Fruit fly (Drosophila melanogaster) whole organism, embryonic: ENCODE data around the gene CG4017.

Source experiments
- Aef1 ChIP-seq: fragments of 200-800 bp; sonication (Bioruptor generic); IDR thresholded peaks from 3 replicates; pipeline ENCODE4 v1.3.6; 2022; ENCODE audit warnings: missing biosample characterization, missing genetic modification characterization
- Bgb ChIP-seq: fragments of 200-800 bp; sonication (Bioruptor generic); IDR thresholded peaks from 2 replicates; pipeline ENCODE4 v1.3.6; 2022; ENCODE audit warnings: missing biosample characterization, missing genetic modification characterization; ENCODE audit not compliant: partially characterized antibody
- CG10543 ChIP-seq: fragments of 200-800 bp; sonication (Bioruptor generic); optimal IDR thresholded peaks from 3 replicates; lab custom pipeline; 2017; ENCODE audit warnings: missing biosample characterization, mild to moderate bottlenecking, missing genetic modification characterization, moderate library complexity
- CG10979 ChIP-seq: fragments of 200-800 bp; sonication (Bioruptor generic); optimal IDR thresholded peaks from 2 replicates; lab custom pipeline; 2018; ENCODE audit warnings: missing biosample characterization, mild to moderate bottlenecking, missing genetic modification characterization, moderate library complexity
- CG11504 ChIP-seq: fragments of 200-800 bp; sonication (Bioruptor generic); optimal IDR thresholded peaks from 3 replicates; lab custom pipeline; 2019; ENCODE audit warnings: missing biosample characterization, mild to moderate bottlenecking, missing genetic modification characterization, moderate library complexity
- CG11560 ChIP-seq: fragments of 200-800 bp; sonication (Bioruptor generic); IDR thresholded peaks from 3 replicates; pipeline ENCODE4 v1.3.6; 2022; ENCODE audit warnings: missing biosample characterization, missing genetic modification characterization
- CG12236 ChIP-seq: fragments of 200-800 bp; sonication (Bioruptor generic); optimal IDR thresholded peaks from 2 replicates; lab custom pipeline; 2016; ENCODE audit warnings: missing biosample characterization, missing genetic modification characterization
- CG1233 ChIP-seq: fragments of 200-800 bp; sonication (Bioruptor generic); optimal IDR thresholded peaks from 4 replicates; lab custom pipeline; 2018; ENCODE audit warnings: missing biosample characterization, mild to moderate bottlenecking, missing genetic modification characterization
- CG12391 ChIP-seq: fragments of 200-800 bp; sonication (Bioruptor generic); optimal IDR thresholded peaks from 3 replicates; lab custom pipeline; 2018; ENCODE audit warnings: missing biosample characterization, mild to moderate bottlenecking, missing genetic modification characterization, moderate library complexity
- CG12659 ChIP-seq: fragments of 200-800 bp; sonication (Bioruptor generic); optimal IDR thresholded peaks from 3 replicates; lab custom pipeline; 2017; ENCODE audit warnings: mild to moderate bottlenecking, missing biosample characterization, missing genetic modification reagents, missing genetic modification characterization
- CG13123 ChIP-seq: fragments of 200-800 bp; sonication (Bioruptor generic); optimal IDR thresholded peaks from 2 replicates; lab custom pipeline; 2016; ENCODE audit warnings: missing biosample characterization, missing genetic modification characterization
- CG13624 ChIP-seq: fragments of 200-800 bp; sonication (Bioruptor generic); optimal IDR thresholded peaks from 2 replicates; lab custom pipeline; 2016; ENCODE audit warnings: missing biosample characterization, missing genetic modification characterization
- CG14441 ChIP-seq: fragments of 200-800 bp; sonication (Bioruptor generic); IDR thresholded peaks from 2 replicates; pipeline ENCODE4 v1.3.6; 2022; ENCODE audit warnings: missing biosample characterization, missing genetic modification characterization
- CG15696 ChIP-seq: fragments of 200-800 bp; sonication (Bioruptor generic); optimal IDR thresholded peaks from 2 replicates; lab custom pipeline; 2019; ENCODE audit warnings: missing biosample characterization, mild to moderate bottlenecking, missing genetic modification characterization, moderate library complexity
- CG17361 ChIP-seq: fragments of 200-800 bp; sonication (Bioruptor generic); IDR thresholded peaks from 3 replicates; pipeline ENCODE4 v1.3.6; 2022; ENCODE audit warnings: missing biosample characterization, missing genetic modification characterization
- CG18619 ChIP-seq: fragments of 200-800 bp; sonication (Bioruptor generic); optimal IDR thresholded peaks from 3 replicates; lab custom pipeline; 2017; ENCODE audit warnings: missing biosample characterization, mild to moderate bottlenecking, missing genetic modification characterization
- CG30020 ChIP-seq: fragments of 200-800 bp; optimal IDR thresholded peaks from 2 replicates; lab custom pipeline; 2019; ENCODE audit warnings: missing biosample characterization, mild to moderate bottlenecking, missing genetic modification characterization, moderate library complexity
- CG31224 ChIP-seq: fragments of 200-800 bp; sonication (Bioruptor generic); IDR thresholded peaks from 2 replicates; pipeline ENCODE4 v1.3.6; 2022; ENCODE audit warnings: missing biosample characterization, missing genetic modification characterization
- CG3847 ChIP-seq: fragments of 200-800 bp; sonication (Bioruptor generic); IDR thresholded peaks from 2 replicates; pipeline ENCODE4 v1.3.6; 2022; ENCODE audit warnings: missing biosample characterization, missing genetic modification characterization
- CG4328 ChIP-seq: fragments of 200-800 bp; sonication (Bioruptor generic); optimal IDR thresholded peaks from 3 replicates; lab custom pipeline; 2017; ENCODE audit warnings: missing biosample characterization, missing genetic modification reagents, missing genetic modification characterization
- CG4854 ChIP-seq: fragments of 200-800 bp; sonication (Bioruptor generic); optimal IDR thresholded peaks from 2 replicates; lab custom pipeline; 2016; ENCODE audit warnings: missing biosample characterization, missing genetic modification characterization, inconsistent platforms
- CG7839 ChIP-seq: fragments of 200-800 bp; sonication (Bioruptor generic); optimal IDR thresholded peaks from 3 replicates; lab custom pipeline; 2018; ENCODE audit warnings: missing biosample characterization, mild to moderate bottlenecking, missing genetic modification characterization, moderate library complexity
- CG9727 ChIP-seq: fragments of 200-800 bp; sonication (Bioruptor generic); optimal IDR thresholded peaks from 3 replicates; lab custom pipeline; 2017; ENCODE audit warnings: missing biosample characterization, mild to moderate bottlenecking, missing genetic modification characterization
- CG9932 ChIP-seq: fragments of 200-800 bp; sonication (Bioruptor generic); IDR thresholded peaks from 2 replicates; pipeline ENCODE4 v1.3.6; 2022; ENCODE audit warnings: missing biosample characterization, missing genetic modification characterization
- Deaf1 ChIP-seq: fragments of 200-800 bp; optimal IDR thresholded peaks from 3 replicates; lab custom pipeline; 2019; ENCODE audit warnings: missing biosample characterization, mild to moderate bottlenecking, missing genetic modification characterization, moderate library complexity
- Ets97D ChIP-seq: fragments of 200-800 bp; sonication (Bioruptor generic); optimal IDR thresholded peaks from 3 replicates; lab custom pipeline; 2016; ENCODE audit warnings: missing biosample characterization, missing genetic modification characterization
- HLH54F ChIP-seq: fragments of 200-800 bp; sonication (Bioruptor generic); optimal IDR thresholded peaks from 3 replicates; lab custom pipeline; 2016; ENCODE audit warnings: missing biosample characterization, missing genetic modification characterization
- Hmx ChIP-seq: fragments of 200-800 bp; sonication (Bioruptor generic); optimal IDR thresholded peaks from 2 replicates; lab custom pipeline; 2016; ENCODE audit warnings: missing biosample characterization, missing genetic modification characterization
- MTF-1 ChIP-seq: fragments of 200-800 bp; sonication (Bioruptor generic); optimal IDR thresholded peaks from 2 replicates; lab custom pipeline; 2018; ENCODE audit warnings: missing biosample characterization, mild to moderate bottlenecking, missing genetic modification characterization, borderline replicate concordance
- Meics ChIP-seq: fragments of 200-800 bp; sonication (Bioruptor generic); optimal IDR thresholded peaks from 2 replicates; lab custom pipeline; 2017; ENCODE audit warnings: missing biosample characterization, mild to moderate bottlenecking, missing genetic modification characterization
- NC2β ChIP-seq: fragments of 200-800 bp; sonication (Bioruptor generic); optimal IDR thresholded peaks from 2 replicates; lab custom pipeline; 2016; ENCODE audit warnings: missing biosample characterization, missing genetic modification characterization
- Pdp1 ChIP-seq, 2 experiments: fragments of 200-800 bp; sonication (Bioruptor generic); optimal IDR thresholded peaks; 3 replicates each; lab custom pipeline; 2016; ENCODE audit warnings: missing biosample characterization in 2 of 2, missing genetic modification characterization in 2 of 2, mild to moderate bottlenecking in 1 of 2, moderate library complexity in 1 of 2
- croc ChIP-seq: fragments of 200-800 bp; sonication (Bioruptor generic); conservative IDR thresholded peaks from 3 replicates; pipeline ENCODE4 v1.3.6; 2022; ENCODE audit warnings: missing biosample characterization, missing genetic modification characterization
- dysf ChIP-seq: fragments of 200-800 bp; sonication (Bioruptor generic); IDR thresholded peaks from 3 replicates; pipeline ENCODE4 v1.3.6; 2022; ENCODE audit warnings: missing biosample characterization, missing genetic modification characterization
- hb ChIP-seq: fragments of 200-800 bp; sonication (Bioruptor generic); IDR thresholded peaks from 3 replicates; pipeline ENCODE4 v1.3.6; 2022; ENCODE audit warnings: missing biosample characterization, missing genetic modification characterization; ENCODE audit not compliant: partially characterized antibody
- ind ChIP-seq: fragments of 200-800 bp; sonication (Bioruptor generic); optimal IDR thresholded peaks from 3 replicates; lab custom pipeline; 2016; ENCODE audit warnings: missing biosample characterization, missing genetic modification characterization
- kah ChIP-seq: fragments of 200-800 bp; sonication (Bioruptor generic); optimal IDR thresholded peaks from 2 replicates; lab custom pipeline; 2018; ENCODE audit warnings: missing biosample characterization, mild to moderate bottlenecking, missing genetic modification characterization
- lbe ChIP-seq: fragments of 200-800 bp; sonication (Bioruptor generic); optimal IDR thresholded peaks from 2 replicates; lab custom pipeline; 2016; ENCODE audit warnings: missing biosample characterization, mild to moderate bottlenecking, missing genetic modification characterization
- nom ChIP-seq: fragments of 200-800 bp; sonication (Bioruptor generic); optimal IDR thresholded peaks from 2 replicates; lab custom pipeline; 2017; ENCODE audit warnings: missing biosample characterization, missing genetic modification characterization, mild to moderate bottlenecking, moderate library complexity, missing genetic modification reagents
- onecut ChIP-seq: fragments of 200-800 bp; sonication (Bioruptor generic); IDR thresholded peaks from 2 replicates; pipeline ENCODE4 v1.3.6; 2022; ENCODE audit warnings: missing biosample characterization, missing genetic modification characterization
- otp ChIP-seq: fragments of 200-800 bp; sonication (Bioruptor generic); IDR thresholded peaks from 3 replicates; pipeline ENCODE4, ENCODE4 v1.3.6; 2022; ENCODE audit warnings: missing biosample characterization, missing genetic modification characterization
- pho ChIP-seq: fragments of 200-800 bp; sonication (Bioruptor generic); optimal IDR thresholded peaks from 2 replicates; lab custom pipeline; 2016; ENCODE audit warnings: missing biosample characterization, missing genetic modification characterization
- phol ChIP-seq: fragments of 200-800 bp; sonication (Bioruptor generic); optimal IDR thresholded peaks from 3 replicates; lab custom pipeline; 2018; ENCODE audit warnings: missing biosample characterization, mild to moderate bottlenecking, missing genetic modification characterization, moderate library complexity
- pros ChIP-seq: fragments of 200-800 bp; sonication (Bioruptor generic); optimal IDR thresholded peaks from 3 replicates; lab custom pipeline; 2019; ENCODE audit warnings: missing biosample characterization, mild to moderate bottlenecking, missing genetic modification characterization, moderate library complexity
- ro ChIP-seq: fragments of 200-800 bp; sonication (Bioruptor generic); IDR thresholded peaks from 2 replicates; pipeline ENCODE4 v1.3.6; 2022; ENCODE audit warnings: missing biosample characterization, missing genetic modification characterization
- slp2 ChIP-seq: fragments of 200-800 bp; sonication (Bioruptor generic); optimal IDR thresholded peaks from 2 replicates; lab custom pipeline; 2016; ENCODE audit warnings: missing biosample characterization, missing genetic modification characterization
- ttk ChIP-seq: fragments of 200-800 bp; sonication (Bioruptor generic); IDR thresholded peaks from 2 replicates; pipeline ENCODE4 v2.1.2; 2022; ENCODE audit warnings: missing biosample characterization, missing genetic modification characterization
- tx ChIP-seq: fragments of 200-800 bp; sonication (Bioruptor generic); optimal IDR thresholded peaks from 2 replicates; lab custom pipeline; 2016; ENCODE audit warnings: missing biosample characterization, missing genetic modification characterization
- yki ChIP-seq: fragments of >200 bp; optimal IDR thresholded peaks from 3 replicates; lab custom pipeline; 2018
- zfh1 ChIP-seq: fragments of 200-800 bp; sonication (Bioruptor generic); IDR thresholded peaks from 3 replicates; pipeline ENCODE4 v1.3.6; 2022; ENCODE audit warnings: missing biosample characterization, missing genetic modification characterization

Gene CG4017

DNA sequence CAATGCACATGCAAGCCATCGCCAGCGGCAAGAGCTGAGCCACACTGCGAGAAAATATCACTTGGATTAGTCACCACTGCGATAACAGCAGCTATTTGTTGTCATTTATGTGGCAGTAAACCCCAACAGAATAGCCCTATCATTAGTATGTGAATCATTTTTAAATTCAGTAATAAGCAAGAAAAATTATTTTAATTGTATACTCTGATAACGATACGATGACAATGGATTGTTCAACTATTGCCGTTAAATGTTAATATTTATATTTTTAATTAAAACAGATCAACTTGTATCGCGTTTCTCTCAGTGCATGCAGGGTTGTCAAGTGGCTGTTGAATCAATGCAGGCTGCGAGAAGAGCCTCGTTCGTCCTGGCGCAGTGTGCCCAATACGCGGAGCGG is 29.1 kb upstream of the CG4017 start (continued):
- TF ChIP-seq CG12391 (tag; lab: Kevin White, UChicago) (peak; percentile 3), HLH54F (GFP tag; lab: Kevin White, UChicago) (no peak), phol (peak; percentile 34), croc (GFP tag; lab: Robert Waterston, UW) (no peak), CG9727 (peak; percentile 14), CG13624 (GFP tag; lab: Kevin White, UChicago) (no peak), CG17361 (GFP tag; lab: Robert Waterston, UW) (no peak), ttk (GFP tag; lab: Robert Waterston, UW) (peak; percentile 31; the same call in 1 of the 2 replicates), CG12659 (GFP tag; lab: Kevin White, UChicago) (no peak), CG7839 (tag; lab: Kevin White, UChicago) (peak; percentile 37), hb (GFP tag; lab: Robert Waterston, UW) (no peak), Bgb (GFP tag; lab: Robert Waterston, UW) (no peak), CG18619 (peak; percentile 9), CG14441 (peak; percentile 29; the same call in 1 of the 2 replicates), zfh1 (no peak), CG11560 (tag; lab: Robert Waterston, UW) (no peak), dysf (GFP tag; lab: Robert Waterston, UW) (0 out of 3 replicates have a peak, but pooled peaks have one; percentile 17), CG12236 (no peak), lbe (GFP tag; lab: Kevin White, UChicago) (no peak), nom (GFP tag; lab: Kevin White, UChicago) (no peak), CG4328 (no peak), pho (no peak), ind (GFP tag; lab: Kevin White, UChicago) (peak; percentile 13), CG15696 (tag; lab: Kevin White, UChicago) (no peak), CG10979 (peak; percentile 13), CG4854 (GFP tag; lab: Kevin White, UChicago) (no peak), CG11504 (tag; lab: Kevin White, UChicago) (peak; percentile 59), Pdp1 (GFP tag; optimal IDR thresholded peaks at IDR 0.05; lab: Kevin White, UChicago) (no peak), slp2 (no peak)
- TF ChIP-seq, all 482 proteins: peak for 45

DNA sequence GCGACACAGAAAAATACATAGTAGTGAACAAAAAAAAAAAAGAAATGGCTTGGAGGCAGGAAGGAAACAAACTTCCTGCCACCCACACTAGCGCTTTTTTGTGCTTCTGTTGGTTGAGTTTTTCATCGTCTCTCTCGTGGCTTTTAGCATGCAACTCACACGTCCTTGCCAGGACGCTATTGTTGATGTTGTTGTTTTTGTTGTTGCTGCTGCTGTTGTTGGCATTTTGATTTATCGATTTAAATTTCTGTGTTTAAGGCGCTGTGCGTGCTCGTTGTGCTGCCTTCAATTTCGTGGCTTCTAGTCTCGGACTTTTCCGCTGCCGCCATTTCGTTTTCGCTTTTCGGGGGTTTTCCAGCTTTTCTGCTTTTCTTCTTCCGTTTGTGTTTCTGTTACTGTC is 27.2 kb upstream of the CG4017 start:
- TF ChIP-seq onecut (GFP tag; lab: Robert Waterston, UW) (peak; percentile 67), pros (GFP tag; lab: Kevin White, UChicago) (no peak), otp (GFP tag; lab: Robert Waterston, UW) (no peak)
- TF ChIP-seq, all 482 proteins: peak for 1

DNA sequence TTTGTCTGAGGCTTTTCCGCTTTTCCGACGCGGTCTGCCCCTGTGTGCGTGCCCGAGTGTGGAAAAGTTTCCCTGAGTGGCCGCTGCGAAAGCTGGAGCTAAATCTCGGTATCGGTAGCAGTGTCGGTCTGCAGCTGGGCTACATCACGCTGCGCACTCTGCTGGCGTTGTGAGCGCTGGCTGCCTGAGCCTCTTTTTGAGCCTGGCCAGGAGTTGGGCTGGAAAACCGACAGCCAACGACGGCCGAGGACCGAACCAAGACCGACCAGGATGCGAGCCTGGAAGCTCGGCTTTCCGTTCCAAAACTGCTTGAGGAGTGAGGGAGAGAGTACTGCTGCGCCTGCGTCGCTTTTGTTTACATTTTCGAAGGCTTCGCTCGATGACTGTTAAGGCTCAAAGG is 23.0 kb upstream of the CG4017 start:
- TF ChIP-seq pros (GFP tag; lab: Kevin White, UChicago) = no peak
- TF ChIP-seq CG13123 (GFP tag; lab: Kevin White, UChicago) = no peak
- no peak for TF ChIP-seq MTF-1 (GFP tag; lab: Kevin White, UChicago)
- 0 out of 2 replicates have a peak, but pooled peaks have one; percentile 9 for TF ChIP-seq CG31224 (GFP tag; lab: Robert Waterston, UW)
- no peak for TF ChIP-seq tx (GFP tag; lab: Kevin White, UChicago)
- no peak for TF ChIP-seq CG9932 (GFP tag; lab: Robert Waterston, UW)
- TF ChIP-seq CG1233 (GFP tag; lab: Kevin White, UChicago) = no peak
- peak; percentile 92 for TF ChIP-seq Deaf1 (tag; lab: Kevin White, UChicago)
- no peak for TF ChIP-seq CG3847 (GFP tag; lab: Robert Waterston, UW)
- TF ChIP-seq CG4854 (GFP tag; lab: Kevin White, UChicago) = no peak
- no peak for TF ChIP-seq kah (GFP tag; lab: Kevin White, UChicago)
- no peak for TF ChIP-seq CG30020 (tag; lab: Kevin White, UChicago)
- TF ChIP-seq ro (GFP tag; lab: Robert Waterston, UW) = no peak
- TF ChIP-seq Meics (GFP tag; lab: Kevin White, UChicago) = no peak
- no peak for TF ChIP-seq Hmx (GFP tag; lab: Kevin White, UChicago)
- TF ChIP-seq Aef1 = no peak
- peak; percentile 1 for TF ChIP-seq CG10543
- TF ChIP-seq yki = no peak
- TF ChIP-seq Ets97D (GFP tag; lab: Kevin White, UChicago) = no peak
- TF ChIP-seq NC2β = no peak
